Worm (Caenorhabditis elegans) whole organism, young adult: ENCODE data around the gene clc-27.

Experiments
- C17E4.6 ChIP-seq: fragments of 200-800 bp; sonication (Bioruptor generic); IDR thresholded peaks from 2 replicates; pipeline ENCODE4 v1.3.6; 2022; ENCODE audit warnings: missing genetic modification reagents, missing genetic modification characterization, missing compliant biosample characterization
- ZK185.1 ChIP-seq: sonication (generic microtip); optimal IDR thresholded peaks from 2 replicates; lab custom pipeline; 2016; ENCODE audit warnings: mild to moderate bottlenecking, missing genetic modification characterization, missing compliant biosample characterization; ENCODE audit not compliant: poor library complexity, severe bottlenecking
- ceh-79 ChIP-seq: sonication (generic microtip); optimal IDR thresholded peaks from 2 replicates; lab custom pipeline; 2017; ENCODE audit warnings: mild to moderate bottlenecking, missing genetic modification characterization, missing compliant biosample characterization
- hmg-20 ChIP-seq: fragments of 200-800 bp; sonication (Bioruptor generic); IDR thresholded peaks from 2 replicates; pipeline ENCODE4 v1.3.6; 2022; ENCODE audit warnings: missing genetic modification reagents, missing genetic modification characterization, missing compliant biosample characterization
- lin-40 ChIP-seq: sonication (generic microtip); optimal IDR thresholded peaks from 2 replicates; lab custom pipeline; 2016; ENCODE audit warnings: missing genetic modification characterization, mild to moderate bottlenecking, missing compliant biosample characterization, missing genotype, missing genetic modification reagents
- lir-1 ChIP-seq: fragments of 200-800 bp; sonication (Bioruptor generic); conservative IDR thresholded peaks from 2 replicates; pipeline ENCODE4 v1.3.6; 2022; ENCODE audit warnings: missing genetic modification reagents, missing genetic modification characterization, missing compliant biosample characterization
- nhr-27 ChIP-seq: fragments of 200-800 bp; sonication (Bioruptor generic); optimal IDR thresholded peaks from 2 replicates; lab custom pipeline; 2018; ENCODE audit warnings: mild to moderate bottlenecking, missing genetic modification characterization, moderate library complexity, missing compliant biosample characterization
- pha-4 ChIP-seq: fragments of 150-350 bp; sonication (generic microtip); optimal IDR thresholded peaks from 2 replicates; lab custom pipeline; 2014; ENCODE audit warnings: missing biosample characterization, missing genetic modification reagents, missing genetic modification characterization
- ztf-25 ChIP-seq: fragments of 200-800 bp; sonication (Bioruptor generic); IDR thresholded peaks from 2 replicates; pipeline ENCODE4 v1.3.6; 2022; ENCODE audit warnings: missing genetic modification reagents, missing genetic modification characterization, missing compliant biosample characterization
- ztf-26 ChIP-seq: sonication (generic microtip); optimal IDR thresholded peaks from 2 replicates; lab custom pipeline; 2017; ENCODE audit warnings: missing genetic modification characterization, missing compliant biosample characterization

DNA sequence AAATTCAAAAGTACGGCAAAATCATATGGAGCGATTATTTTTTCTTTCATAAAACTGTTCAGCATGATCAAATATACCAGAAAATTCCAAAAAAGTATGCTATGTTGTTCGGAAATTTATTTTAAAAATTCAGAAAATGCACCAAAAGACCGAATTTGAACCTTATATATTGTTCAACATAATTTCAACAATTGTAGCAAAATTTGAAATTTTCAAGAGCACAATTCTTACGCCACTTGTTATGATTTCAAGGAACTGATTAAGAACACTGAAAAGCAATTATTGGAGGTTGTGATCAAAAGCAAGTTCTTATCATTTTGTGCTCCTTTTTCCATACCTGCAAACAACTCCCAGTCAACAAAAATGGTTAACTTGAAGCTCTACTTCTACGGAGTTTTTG is at the start of gene clc-27:
- TF ChIP-seq lin-40 (tag; lab: Kevin White, UChicago) (no peak), pha-4 (no peak), C17E4.6 (no peak), ztf-26 (tag; lab: Kevin White, UChicago) (no peak), ZK185.1 (tag; lab: Kevin White, UChicago) (no peak), hmg-20 (GFP tag; lab: Robert Waterston, UW) (no peak), ztf-25 (GFP tag; lab: Robert Waterston, UW) (no peak), ceh-79 (no peak), lir-1 (GFP tag; lab: Robert Waterston, UW) (no peak), nhr-27 (no peak)
